Worm (Caenorhabditis elegans): ENCODE data around the gene C25E10.11.

ce11 chrV:9062341-9062740 lies 3.8 kb upstream of the C25E10.11 start, which contains the start of gene C25E10.12:
- TF ChIP-seq elt-2 (tag; optimal IDR thresholded peaks at IDR 0.05) (no peak), fkh-10 (GFP tag; optimal IDR thresholded peaks at IDR 0.05) (no peak), ceh-48 (tag; optimal IDR thresholded peaks at IDR 0.05) (no peak), hlh-15 (tag; optimal IDR thresholded peaks at IDR 0.05) (no peak), ztf-16 (tag; optimal IDR thresholded peaks at IDR 0.05) (no peak), madf-2 (tag; optimal IDR thresholded peaks at IDR 0.05) (no peak)

Measured in whole organism, late embryonic.